Worm (Caenorhabditis elegans): ENCODE data around the gene pfd-4.
A peak's percentile ranks its signal among the peaks of the same experiment; 100 is the strongest.

The pfd-4 gene

DNA sequence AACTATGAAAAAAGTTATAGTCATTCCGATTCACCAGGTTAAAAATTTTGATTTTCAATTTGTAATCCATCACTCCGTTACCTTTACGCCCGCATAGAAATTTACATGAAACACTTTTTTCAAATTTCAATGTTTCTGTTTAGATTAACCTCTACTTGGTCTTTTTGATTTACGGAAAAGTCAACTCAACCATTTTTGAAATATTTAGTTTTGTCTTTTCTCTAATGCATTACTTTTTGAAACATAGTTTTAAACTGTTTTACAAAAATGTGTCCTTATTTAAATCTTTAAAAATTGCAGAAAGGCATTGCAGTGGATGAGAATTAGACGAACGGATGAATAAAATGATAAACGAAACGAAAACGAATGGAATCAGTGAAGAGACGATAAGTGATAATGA, 41.9 kb upstream of the pfd-4 start, which contains the start of gene gtl-2:
TSS of gene gtl-2 (plus strand) at position 301 of the 400 bp plus-strand sequence.
- TF ChIP-seq egl-44 (GFP tag; IDR thresholded peaks at IDR 0.05), result no peak
- TF ChIP-seq mxl-1 (tag; optimal IDR thresholded peaks at IDR 0.05), result no peak
- TF ChIP-seq D2030.7 (GFP tag; IDR thresholded peaks at IDR 0.05), result no peak
- TF ChIP-seq mcd-1 (GFP tag; IDR thresholded peaks at IDR 0.05), result no peak
- no peak for TF ChIP-seq pha-4 (tag; optimal IDR thresholded peaks at IDR 0.05)
- TF ChIP-seq ztf-26 (tag; optimal IDR thresholded peaks at IDR 0.05), result no peak
- TF ChIP-seq lin-40 (tag; optimal IDR thresholded peaks at IDR 0.05), result no peak
- TF ChIP-seq bed-2 (GFP tag; IDR thresholded peaks at IDR 0.05), result no peak
- TF ChIP-seq hlh-26 (GFP tag; conservative IDR thresholded peaks at IDR 0.05), result no peak

DNA sequence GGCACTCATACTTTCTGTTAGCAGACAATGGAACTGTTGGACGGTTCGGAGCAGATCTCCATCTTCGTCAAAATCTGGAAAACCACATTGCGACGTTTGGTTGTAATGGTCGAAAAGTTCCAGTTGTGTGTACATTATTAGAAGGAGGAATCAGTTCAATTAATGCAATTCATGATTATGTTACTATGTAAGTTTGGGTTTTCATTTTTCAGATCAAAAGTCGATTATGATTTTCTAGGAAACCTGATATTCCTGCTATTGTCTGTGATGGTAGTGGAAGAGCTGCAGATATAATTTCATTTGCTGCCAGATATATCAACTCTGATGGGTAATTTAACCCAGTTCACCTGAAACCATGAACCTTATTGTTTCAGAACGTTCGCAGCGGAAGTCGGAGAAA, 39.0 kb upstream of the pfd-4 start:
- TF ChIP-seq dox-1 (GFP tag; IDR thresholded peaks at IDR 0.05), result no peak
- TF ChIP-seq ceh-40 (GFP tag; IDR thresholded peaks at IDR 0.05), result no peak
- TF ChIP-seq sea-2 (GFP tag; IDR thresholded peaks at IDR 0.05), result no peak
- TF ChIP-seq lin-54 (GFP tag; optimal IDR thresholded peaks at IDR 0.05), result no peak
- TF ChIP-seq bed-1 (GFP tag; IDR thresholded peaks at IDR 0.05), result no peak
- TF ChIP-seq ceh-100 (GFP tag; IDR thresholded peaks at IDR 0.05), result no peak
- no peak for TF ChIP-seq F23B12.7 (tag; optimal IDR thresholded peaks at IDR 0.05; ENCODE audit: insufficient read depth)

DNA sequence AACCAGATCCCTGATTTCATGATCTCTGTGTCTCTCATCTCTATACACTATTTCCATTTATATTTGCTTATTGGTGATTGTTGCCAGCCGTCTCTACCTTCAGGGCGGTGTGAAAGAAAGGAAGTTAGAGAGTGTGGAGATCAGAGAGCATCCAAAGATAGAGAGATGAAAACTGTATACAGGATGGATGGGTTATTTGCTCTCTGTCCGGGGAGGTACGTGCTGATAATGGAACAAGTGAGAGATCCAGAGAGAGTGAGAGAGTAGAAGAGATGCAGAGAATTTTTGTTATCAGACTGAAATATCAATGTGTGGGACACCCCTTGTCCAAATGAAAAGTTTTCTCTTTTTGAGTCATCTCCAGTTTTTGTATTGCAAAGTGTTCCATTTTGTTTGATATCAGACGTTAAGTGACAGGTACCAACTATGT, 30.9 kb upstream of the pfd-4 start:
- TF ChIP-seq sea-2 (GFP tag; IDR thresholded peaks at IDR 0.05) (no peak), unc-62 (GFP tag; optimal IDR thresholded peaks at IDR 0.05) (peak; percentile 52), ceh-40 (GFP tag; IDR thresholded peaks at IDR 0.05) (no peak), nhr-80 (tag; optimal IDR thresholded peaks at IDR 0.05) (peak; percentile 98), ceh-100 (GFP tag; IDR thresholded peaks at IDR 0.05) (no peak), Y53F4B.3 (GFP tag; IDR thresholded peaks at IDR 0.05) (no peak), cebp-1 (GFP tag; IDR thresholded peaks at IDR 0.05) (0 out of 2 replicates have a peak, but pooled peaks have one; percentile 27), cebp-1 (tag; optimal IDR thresholded peaks at IDR 0.05) (no peak), nhr-90 (tag; optimal IDR thresholded peaks at IDR 0.05) (peak; percentile 50), Y53G8AR.9 (GFP tag; conservative IDR thresholded peaks at IDR 0.05) (no peak), ztf-22 (GFP tag; optimal IDR thresholded peaks at IDR 0.05) (peak; percentile 62), ets-4 (GFP tag; optimal IDR thresholded peaks at IDR 0.05) (peak; percentile 52), mcd-1 (GFP tag; IDR thresholded peaks at IDR 0.05) (no peak), madf-10 (tag; optimal IDR thresholded peaks at IDR 0.05) (no peak), egl-44 (GFP tag; IDR thresholded peaks at IDR 0.05) (0 out of 2 replicates have a peak, but pooled peaks have one; percentile 20), snpc-1.1 (tag; optimal IDR thresholded peaks at IDR 0.05; ENCODE audit: insufficient read depth) (no peak), F37B4.10 (GFP tag; IDR thresholded peaks at IDR 0.05) (no peak), hmg-1.2 (GFP tag; IDR thresholded peaks at IDR 0.05) (peak; percentile 50), rpc-1 (optimal IDR thresholded peaks at IDR 0.05) (no peak), rpc-1 (tag; optimal IDR thresholded peaks at IDR 0.05) (no peak), egrh-3 (GFP tag; IDR thresholded peaks at IDR 0.05) (no peak)

DNA sequence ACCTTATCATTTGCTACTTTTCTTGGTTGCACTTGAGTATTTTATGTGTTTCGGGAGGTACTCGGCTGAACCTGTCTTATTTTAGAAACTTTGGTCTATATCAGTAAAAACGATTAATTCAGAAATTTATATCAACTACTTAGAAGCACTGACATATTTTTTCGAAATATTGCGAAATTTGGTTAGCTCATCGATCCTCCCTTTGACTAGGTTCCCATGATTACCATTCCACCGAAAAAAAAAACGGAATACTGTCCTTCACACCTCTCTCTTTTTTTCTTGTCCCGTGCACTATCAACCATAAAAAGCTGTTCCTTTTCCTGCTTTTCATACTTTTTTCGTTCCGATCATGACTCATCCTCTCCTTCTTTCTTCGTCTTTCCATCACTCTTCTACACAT, 29.8 kb upstream of the pfd-4 start:
- no peak for TF ChIP-seq F39B2.1 (GFP tag; IDR thresholded peaks at IDR 0.05)
- peak; percentile 51; the same call in 1 of the 2 replicates for TF ChIP-seq cebp-1 (GFP tag; IDR thresholded peaks at IDR 0.05)
- TF ChIP-seq cebp-1 (tag; optimal IDR thresholded peaks at IDR 0.05), result peak; percentile 69

DNA sequence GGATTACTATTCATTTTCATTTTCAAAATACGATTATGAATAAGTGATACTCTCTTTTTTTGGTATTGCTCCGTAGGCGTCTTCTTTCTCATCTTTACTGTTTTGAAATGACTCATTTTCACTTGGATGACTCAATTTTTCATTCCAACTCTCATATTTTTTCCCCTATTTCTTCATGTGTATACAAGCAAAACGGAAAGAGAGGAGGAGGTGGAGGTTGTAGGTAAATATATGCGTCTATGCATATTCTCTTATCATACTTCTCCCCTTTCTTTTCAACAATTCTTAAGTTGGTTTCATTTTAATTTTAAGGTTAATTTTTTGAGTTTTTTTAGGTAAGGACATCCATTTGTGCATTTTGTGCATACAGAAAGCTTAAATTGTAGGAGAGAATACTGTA, 28.9 kb upstream of the pfd-4 start:
- TF ChIP-seq nhr-27 (tag; optimal IDR thresholded peaks at IDR 0.05), result no peak
- no peak for TF ChIP-seq T07F8.4 (tag; optimal IDR thresholded peaks at IDR 0.05)
- no peak for TF ChIP-seq cebp-2 (GFP tag; IDR thresholded peaks at IDR 0.05)
- TF ChIP-seq K11D2.4 (GFP tag; IDR thresholded peaks at IDR 0.05), result no peak
- no peak for TF ChIP-seq lin-40 (tag; optimal IDR thresholded peaks at IDR 0.05)
- TF ChIP-seq F33H1.4 (GFP tag; IDR thresholded peaks at IDR 0.05), result no peak
- no peak for TF ChIP-seq dox-1 (GFP tag; IDR thresholded peaks at IDR 0.05)
- no peak for TF ChIP-seq ets-4 (GFP tag; optimal IDR thresholded peaks at IDR 0.05)
- TF ChIP-seq ceh-91 (GFP tag; IDR thresholded peaks at IDR 0.05), result no peak
